Fruit fly (Drosophila melanogaster) whole organism, embryonic: Measurements from ENCODE around the gene Gld2.

Experiments
- Aef1 ChIP-seq: fragments of 200-800 bp; sonication (Bioruptor generic); IDR thresholded peaks from 3 replicates; pipeline ENCODE4 v1.3.6; 2022; ENCODE audit warnings: missing biosample characterization, missing genetic modification characterization
- Asciz ChIP-seq: fragments of 200-800 bp; sonication (Bioruptor generic); optimal IDR thresholded peaks from 2 replicates; lab custom pipeline; 2017; ENCODE audit warnings: missing biosample characterization, mild to moderate bottlenecking, missing genetic modification characterization, missing genetic modification reagents
- CG10147 ChIP-seq: fragments of 200-800 bp; sonication (Bioruptor generic); optimal IDR thresholded peaks from 2 replicates; lab custom pipeline; 2019; ENCODE audit warnings: missing biosample characterization, mild to moderate bottlenecking, missing genetic modification characterization, moderate library complexity
- CG10959 ChIP-seq: fragments of 200-800 bp; sonication (Bioruptor generic); IDR thresholded peaks from 2 replicates; pipeline ENCODE4 v1.3.6; 2022; ENCODE audit warnings: missing biosample characterization, missing genetic modification characterization
- CG10979 ChIP-seq: fragments of 200-800 bp; sonication (Bioruptor generic); optimal IDR thresholded peaks from 2 replicates; lab custom pipeline; 2018; ENCODE audit warnings: missing biosample characterization, mild to moderate bottlenecking, missing genetic modification characterization, moderate library complexity
- CG11504 ChIP-seq: fragments of 200-800 bp; sonication (Bioruptor generic); optimal IDR thresholded peaks from 3 replicates; lab custom pipeline; 2019; ENCODE audit warnings: missing biosample characterization, mild to moderate bottlenecking, missing genetic modification characterization, moderate library complexity
- CG12236 ChIP-seq: fragments of 200-800 bp; sonication (Bioruptor generic); optimal IDR thresholded peaks from 2 replicates; lab custom pipeline; 2016; ENCODE audit warnings: missing biosample characterization, missing genetic modification characterization
- CG14667 ChIP-seq: fragments of 200-800 bp; sonication (Bioruptor generic); IDR thresholded peaks from 2 replicates; pipeline ENCODE4 v1.3.6; 2022; ENCODE audit warnings: missing biosample characterization, missing genetic modification characterization
- CG14710 ChIP-seq: fragments of 200-800 bp; sonication (Bioruptor generic); optimal IDR thresholded peaks from 3 replicates; lab custom pipeline; 2019; ENCODE audit warnings: missing biosample characterization, mild to moderate bottlenecking, missing genetic modification characterization, moderate library complexity
- CG18599 ChIP-seq: fragments of 200-800 bp; sonication (Bioruptor generic); optimal IDR thresholded peaks from 3 replicates; lab custom pipeline; 2017; ENCODE audit warnings: missing biosample characterization, missing genetic modification characterization, mild to moderate bottlenecking, moderate library complexity, missing genetic modification reagents
- CG2116 ChIP-seq: fragments of 200-800 bp; sonication (Bioruptor generic); optimal IDR thresholded peaks from 3 replicates; lab custom pipeline; 2018; ENCODE audit warnings: missing biosample characterization, mild to moderate bottlenecking, missing genetic modification characterization
- CG2120 ChIP-seq: fragments of 200-800 bp; sonication (Bioruptor generic); optimal IDR thresholded peaks from 3 replicates; lab custom pipeline; 2016; ENCODE audit warnings: missing biosample characterization, missing genetic modification characterization
- CG2199 ChIP-seq: fragments of 200-800 bp; sonication (Bioruptor generic); IDR thresholded peaks from 3 replicates; pipeline ENCODE4 v1.3.6; 2022; ENCODE audit warnings: missing biosample characterization, missing genetic modification characterization
- CG3407 ChIP-seq: fragments of 200-800 bp; sonication (Bioruptor generic); optimal IDR thresholded peaks from 2 replicates; lab custom pipeline; 2018; ENCODE audit warnings: missing biosample characterization, mild to moderate bottlenecking, missing genetic modification characterization
- CG4360 ChIP-seq: fragments of 200-800 bp; sonication (Bioruptor generic); IDR thresholded peaks from 2 replicates; pipeline ENCODE4 v1.3.6; 2022; ENCODE audit warnings: missing biosample characterization, missing genetic modification characterization
- CG8388 ChIP-seq: fragments of 200-800 bp; sonication (Bioruptor generic); optimal IDR thresholded peaks from 2 replicates; lab custom pipeline; 2019; ENCODE audit warnings: missing biosample characterization, mild to moderate bottlenecking, missing genetic modification characterization, moderate library complexity
- CG9797 ChIP-seq: fragments of 200-800 bp; sonication (Bioruptor generic); optimal IDR thresholded peaks from 3 replicates; lab custom pipeline; 2018; ENCODE audit warnings: missing biosample characterization, mild to moderate bottlenecking, missing genetic modification characterization
- D19B ChIP-seq: fragments of 200-800 bp; sonication (Bioruptor generic); optimal IDR thresholded peaks from 2 replicates; lab custom pipeline; 2017; ENCODE audit warnings: missing biosample characterization, mild to moderate bottlenecking, missing genetic modification characterization
- Dad ChIP-seq: fragments of 200-800 bp; sonication (Bioruptor generic); optimal IDR thresholded peaks from 3 replicates; lab custom pipeline; 2016; ENCODE audit warnings: missing biosample characterization, missing genetic modification characterization
- Fer3 ChIP-seq: fragments of 200-800 bp; sonication (Bioruptor generic); optimal IDR thresholded peaks from 2 replicates; lab custom pipeline; 2018; ENCODE audit warnings: missing biosample characterization, mild to moderate bottlenecking, missing genetic modification characterization, moderate library complexity
- H2.0 ChIP-seq: fragments of 200-800 bp; sonication (Bioruptor generic); IDR thresholded peaks from 2 replicates; pipeline ENCODE4 v1.3.6; 2022; ENCODE audit warnings: missing biosample characterization, missing genetic modification characterization
- HLH3B ChIP-seq: fragments of 200-800 bp; sonication (Bioruptor generic); IDR thresholded peaks from 2 replicates; pipeline ENCODE4 v1.3.6; 2022; ENCODE audit warnings: missing biosample characterization, missing genetic modification characterization
- Hsf ChIP-seq: fragments of 200-800 bp; sonication (Bioruptor generic); optimal IDR thresholded peaks from 3 replicates; lab custom pipeline; 2016; ENCODE audit warnings: missing biosample characterization, missing genetic modification characterization
- Jarid2 ChIP-seq: fragments of 200-800 bp; sonication (Bioruptor generic); optimal IDR thresholded peaks from 3 replicates; lab custom pipeline; 2017; ENCODE audit warnings: mild to moderate bottlenecking, missing biosample characterization, missing genetic modification reagents, missing genetic modification characterization
- Mes4 ChIP-seq: fragments of 200-800 bp; sonication (Bioruptor generic); optimal IDR thresholded peaks from 2 replicates; lab custom pipeline; 2016; ENCODE audit warnings: missing biosample characterization, missing genetic modification characterization
- Oli ChIP-seq: fragments of 200-800 bp; sonication (Bioruptor generic); optimal IDR thresholded peaks from 2 replicates; lab custom pipeline; 2018; ENCODE audit warnings: missing biosample characterization, mild to moderate bottlenecking, missing genetic modification characterization, moderate library complexity
- PHDP ChIP-seq: fragments of 200-800 bp; sonication (Bioruptor generic); optimal IDR thresholded peaks from 3 replicates; lab custom pipeline; 2018; ENCODE audit warnings: missing biosample characterization, mild to moderate bottlenecking, missing genetic modification characterization, moderate library complexity
- Sox100B ChIP-seq: fragments of 200-800 bp; sonication (Bioruptor generic); optimal IDR thresholded peaks from 3 replicates; lab custom pipeline; 2018; ENCODE audit warnings: missing biosample characterization, mild to moderate bottlenecking, missing genetic modification characterization
- Ssrp ChIP-seq: fragments of 200-800 bp; sonication (Bioruptor generic); optimal IDR thresholded peaks from 2 replicates; lab custom pipeline; 2018; ENCODE audit warnings: missing biosample characterization, mild to moderate bottlenecking, missing genetic modification characterization, moderate library complexity
- Xbp1 ChIP-seq: fragments of 200-800 bp; sonication (Bioruptor generic); optimal IDR thresholded peaks from 3 replicates; lab custom pipeline; 2016; ENCODE audit warnings: missing biosample characterization, mild to moderate bottlenecking, missing genetic modification characterization
- ara ChIP-seq: fragments of 200-800 bp; sonication (Bioruptor generic); IDR thresholded peaks from 2 replicates; pipeline ENCODE4 v1.3.6; 2022; ENCODE audit warnings: missing biosample characterization, missing genetic modification characterization
- ato ChIP-seq: fragments of 200-800 bp; sonication (Bioruptor generic); IDR thresholded peaks from 2 replicates; pipeline ENCODE4 v1.3.6; 2022; ENCODE audit warnings: missing biosample characterization, missing genetic modification characterization; ENCODE audit not compliant: partially characterized antibody
- bowl ChIP-seq: fragments of 200-800 bp; sonication (Bioruptor generic); IDR thresholded peaks from 2 replicates; pipeline ENCODE4 v1.3.6; 2022; ENCODE audit warnings: missing biosample characterization, missing genetic modification characterization
- dmrt11E ChIP-seq: fragments of 200-800 bp; sonication (Bioruptor generic); optimal IDR thresholded peaks from 3 replicates; lab custom pipeline; 2018; ENCODE audit warnings: missing biosample characterization, mild to moderate bottlenecking, missing genetic modification characterization, moderate library complexity
- dmrt99B ChIP-seq: fragments of 200-800 bp; sonication (Bioruptor generic); optimal IDR thresholded peaks from 2 replicates; lab custom pipeline; 2018; ENCODE audit warnings: missing biosample characterization, mild to moderate bottlenecking, missing genetic modification characterization, moderate library complexity
- fu2 ChIP-seq: fragments of 200-800 bp; sonication (Bioruptor generic); optimal IDR thresholded peaks from 2 replicates; lab custom pipeline; 2016; ENCODE audit warnings: missing biosample characterization, missing genetic modification characterization
- gem ChIP-seq: fragments of 200-800 bp; sonication (Bioruptor generic); optimal IDR thresholded peaks from 2 replicates; lab custom pipeline; 2019; ENCODE audit warnings: missing biosample characterization, mild to moderate bottlenecking, missing genetic modification characterization, moderate library complexity
- h ChIP-seq: fragments of >200 bp; optimal IDR thresholded peaks from 2 replicates; lab custom pipeline; 2017
- ind ChIP-seq: fragments of 200-800 bp; sonication (Bioruptor generic); optimal IDR thresholded peaks from 3 replicates; lab custom pipeline; 2016; ENCODE audit warnings: missing biosample characterization, missing genetic modification characterization
- inv ChIP-seq: fragments of 200-800 bp; sonication (Bioruptor generic); IDR thresholded peaks from 2 replicates; pipeline ENCODE4 v1.3.6; 2022; ENCODE audit warnings: missing biosample characterization, missing genetic modification characterization; ENCODE audit not compliant: partially characterized antibody
- nerfin-2 ChIP-seq: fragments of 200-800 bp; sonication (Bioruptor generic); IDR thresholded peaks from 2 replicates; pipeline ENCODE4 v1.3.6; 2022; ENCODE audit warnings: missing biosample characterization, missing genetic modification characterization; ENCODE audit not compliant: partially characterized antibody
- nom ChIP-seq: fragments of 200-800 bp; sonication (Bioruptor generic); optimal IDR thresholded peaks from 2 replicates; lab custom pipeline; 2017; ENCODE audit warnings: missing biosample characterization, missing genetic modification characterization, mild to moderate bottlenecking, moderate library complexity, missing genetic modification reagents
- oc ChIP-seq: fragments of 200-800 bp; sonication (Bioruptor generic); optimal IDR thresholded peaks from 2 replicates; lab custom pipeline; 2018; ENCODE audit warnings: missing biosample characterization, mild to moderate bottlenecking, missing genetic modification characterization, moderate library complexity
- phol ChIP-seq: fragments of 200-800 bp; sonication (Bioruptor generic); optimal IDR thresholded peaks from 3 replicates; lab custom pipeline; 2018; ENCODE audit warnings: missing biosample characterization, mild to moderate bottlenecking, missing genetic modification characterization, moderate library complexity
- psq ChIP-seq: fragments of 200-800 bp; sonication (Bioruptor generic); optimal IDR thresholded peaks from 2 replicates; lab custom pipeline; 2017; ENCODE audit warnings: missing biosample characterization, missing genetic modification characterization
- sens ChIP-seq: fragments of 200-800 bp; sonication (Bioruptor generic); peaks from one replicate; lab custom pipeline; 2016; ENCODE audit warnings: missing biosample characterization, missing genetic modification characterization
- tx ChIP-seq: fragments of 200-800 bp; sonication (Bioruptor generic); optimal IDR thresholded peaks from 2 replicates; lab custom pipeline; 2016; ENCODE audit warnings: missing biosample characterization, missing genetic modification characterization
- unpg ChIP-seq: fragments of 200-800 bp; sonication (Bioruptor generic); optimal IDR thresholded peaks from 3 replicates; lab custom pipeline; 2018; ENCODE audit warnings: missing biosample characterization, mild to moderate bottlenecking, missing genetic modification characterization, moderate library complexity
- vfl ChIP-seq: fragments of 200-800 bp; sonication (Bioruptor generic); optimal IDR thresholded peaks from 2 replicates; lab custom pipeline; 2016; ENCODE audit warnings: missing biosample characterization, missing genetic modification characterization
- z ChIP-seq: fragments of 200-800 bp; sonication (Bioruptor generic); IDR thresholded peaks from 3 replicates; pipeline ENCODE4 v1.3.6; 2022; ENCODE audit warnings: missing biosample characterization, missing genetic modification characterization
- zfh2 ChIP-seq: fragments of 200-800 bp; sonication (Bioruptor generic); optimal IDR thresholded peaks from 2 replicates; lab custom pipeline; 2016; ENCODE audit warnings: missing biosample characterization, missing genetic modification characterization

The Gld2 gene

dm6 chr3R:22220814-22221213, 9.2 kb downstream of the Gld2 start (continued):
- TF ChIP-seq fu2 (GFP tag; lab: Kevin White, UChicago) (no peak), CG12236 (no peak), Ssrp (tag; lab: Kevin White, UChicago) (peak; percentile 59), Asciz (GFP tag; lab: Kevin White, UChicago) (peak; percentile 21), vfl (no peak), ara (GFP tag; lab: Robert Waterston, UW) (no peak), Dad (no peak), oc (peak; percentile 44), zfh2 (GFP tag; lab: Kevin White, UChicago) (no peak), Xbp1 (GFP tag; lab: Kevin White, UChicago) (peak; percentile 13), gem (peak; percentile 55), CG10979 (tag; lab: Kevin White, UChicago) (peak; percentile 54), CG4360 (GFP tag; lab: Robert Waterston, UW) (no peak), h (lab: Kevin White, UChicago) (no peak), phol (tag; lab: Kevin White, UChicago) (peak; percentile 48), nerfin-2 (GFP tag; lab: Robert Waterston, UW) (no peak), Jarid2 (GFP tag; lab: Kevin White, UChicago) (no peak), CG14667 (GFP tag; lab: Robert Waterston, UW) (no peak), ato (no peak), CG11504 (peak; percentile 72), psq (no peak), Fer3 (tag; lab: Kevin White, UChicago) (no peak), sens (GFP tag; lab: Kevin White, UChicago) (peak; percentile 22), H2.0 (GFP tag; lab: Robert Waterston, UW) (peak; percentile 19; the same call in 1 of the 2 replicates), Mes4 (GFP tag; lab: Kevin White, UChicago) (no peak), D19B (GFP tag; lab: Kevin White, UChicago) (no peak), CG9797 (GFP tag; lab: Kevin White, UChicago) (no peak), CG8388 (GFP tag; lab: Kevin White, UChicago) (peak; percentile 60), Hsf (no peak), bowl (GFP tag; lab: Robert Waterston, UW) (no peak), Oli (peak; percentile 57), PHDP (tag; lab: Kevin White, UChicago) (peak; percentile 45), inv (GFP tag; lab: Robert Waterston, UW) (no peak), unpg (GFP tag; lab: Kevin White, UChicago) (peak; percentile 37), dmrt11E (peak; percentile 33), CG14710 (tag; lab: Kevin White, UChicago) (no peak), CG3407 (GFP tag; lab: Kevin White, UChicago) (no peak), CG2116 (GFP tag; lab: Kevin White, UChicago) (no peak), z (GFP tag; lab: Robert Waterston, UW) (no peak), CG2120 (GFP tag; lab: Kevin White, UChicago) (no peak), HLH3B (peak; percentile 50), CG10147 (no peak), dmrt99B (tag; lab: Kevin White, UChicago) (peak; percentile 50), tx (GFP tag; lab: Kevin White, UChicago) (no peak), Aef1 (GFP tag; lab: Robert Waterston, UW) (0 out of 3 replicates have a peak, but pooled peaks have one; percentile 12), Sox100B (peak; percentile 45), ind (GFP tag; lab: Kevin White, UChicago) (peak; percentile 17), nom (GFP tag; lab: Kevin White, UChicago) (no peak), CG10959 (no peak), CG18599 (GFP tag; lab: Kevin White, UChicago) (no peak), CG2199 (GFP tag; lab: Robert Waterston, UW) (0 out of 3 replicates have a peak, but pooled peaks have one; percentile 17)
